Worm (Caenorhabditis elegans): ENCODE results near the gene C25F9.12.

Gene C25F9.12

DNA sequence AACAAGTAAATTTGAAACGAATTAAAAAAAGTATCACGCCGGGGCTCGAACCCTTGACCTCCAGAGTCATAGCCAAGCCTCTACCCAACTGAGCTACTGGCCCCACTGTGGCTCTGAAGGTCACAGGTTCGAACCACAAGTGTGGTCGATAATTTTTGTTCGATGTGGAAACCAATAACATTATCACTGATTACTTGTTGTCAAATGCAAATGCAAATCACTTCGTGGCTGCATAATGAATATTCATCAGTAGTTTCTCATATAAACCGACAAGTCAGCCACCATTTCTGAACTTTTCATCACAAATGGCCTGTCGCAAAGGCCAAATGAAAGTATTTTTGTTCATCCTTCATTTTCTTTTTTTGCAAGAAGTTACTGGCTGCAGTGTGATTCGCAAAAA, 8.0 kb downstream of the C25F9.12 start, which contains the start of gene C25F9.8:
Gene C25F9.8 (plus strand): TSS at position 301 of the 400 bp plus-strand sequence.
- TF ChIP-seq egl-27 (tag; optimal IDR thresholded peaks at IDR 0.05) (no peak), ztf-4 (tag; optimal IDR thresholded peaks at IDR 0.05) (no peak), unc-39 (tag; optimal IDR thresholded peaks at IDR 0.05) (no peak), elt-2 (tag; optimal IDR thresholded peaks at IDR 0.05) (no peak), jun-1 (tag; optimal IDR thresholded peaks at IDR 0.05) (no peak), mdl-1 (tag; optimal IDR thresholded peaks at IDR 0.05) (no peak), ceh-16 (tag; optimal IDR thresholded peaks at IDR 0.05) (no peak), egl-5 (tag; optimal IDR thresholded peaks at IDR 0.05) (no peak), R02D3.7 (tag; optimal IDR thresholded peaks at IDR 0.05) (no peak), nhr-11 (tag; optimal IDR thresholded peaks at IDR 0.05) (no peak), fos-1 (tag; optimal IDR thresholded peaks at IDR 0.05) (no peak), ceh-9 (tag; optimal IDR thresholded peaks at IDR 0.05) (no peak), snpc-4 (tag; optimal IDR thresholded peaks at IDR 0.05) (no peak), ztf-11 (tag; optimal IDR thresholded peaks at IDR 0.05) (no peak), unc-62 (GFP tag; optimal IDR thresholded peaks at IDR 0.05) (no peak)

DNA sequence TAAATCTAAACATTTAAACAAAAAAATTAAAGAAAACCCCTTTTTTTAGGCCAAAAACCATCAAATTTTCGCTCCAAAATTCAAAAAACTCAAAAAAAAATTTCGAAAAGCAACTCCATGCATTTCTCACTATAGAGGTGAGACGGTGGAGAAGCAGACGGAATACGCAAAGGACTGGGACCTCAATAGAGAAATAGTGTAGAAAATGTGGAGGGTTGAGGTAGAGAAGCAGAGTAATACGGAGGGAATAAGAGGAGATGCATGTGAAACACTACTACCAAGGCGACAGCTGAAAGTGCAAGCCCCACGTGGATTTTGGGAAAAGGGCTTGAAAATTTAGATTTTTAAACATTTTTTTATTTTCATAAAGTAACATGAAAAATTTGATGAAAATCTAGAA, 11.5 kb downstream of the C25F9.12 start:
- TF ChIP-seq nfya-1 (tag; optimal IDR thresholded peaks at IDR 0.05; ENCODE audit: insufficient read depth): peak; percentile 33
- TF ChIP-seq ceh-9 (tag; optimal IDR thresholded peaks at IDR 0.05): no peak
- TF ChIP-seq tbx-2 (tag; optimal IDR thresholded peaks at IDR 0.05): no peak
- peak; percentile 55 for TF ChIP-seq hmg-11 (tag; optimal IDR thresholded peaks at IDR 0.05)

DNA sequence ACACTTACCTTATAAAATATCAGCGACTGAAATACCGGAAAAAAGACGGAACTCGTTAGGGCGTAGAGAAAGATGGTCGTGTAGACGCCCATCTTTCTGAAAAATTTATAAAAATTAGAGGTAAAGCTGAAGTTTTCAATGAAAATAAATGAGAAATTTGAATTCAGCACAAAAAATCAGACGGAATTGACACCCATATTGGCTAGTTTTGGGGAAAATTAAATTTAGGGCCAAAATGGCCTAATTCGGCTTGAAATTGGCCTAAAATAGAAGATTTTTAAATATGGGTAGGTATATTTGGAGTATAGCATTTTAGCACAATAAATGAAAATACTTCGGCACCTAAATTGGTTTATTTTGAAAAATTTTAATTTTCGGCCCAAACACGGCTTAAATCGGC, 12.7 kb downstream of the C25F9.12 start, which contains the start of gene slcr-46.2:
Gene slcr-46.2 (minus strand): TSS at position 101 of the 400 bp plus-strand sequence.
- no peak for TF ChIP-seq lsy-12 (tag; optimal IDR thresholded peaks at IDR 0.05)
- no peak for TF ChIP-seq nhr-28 (tag; optimal IDR thresholded peaks at IDR 0.05)

DNA sequence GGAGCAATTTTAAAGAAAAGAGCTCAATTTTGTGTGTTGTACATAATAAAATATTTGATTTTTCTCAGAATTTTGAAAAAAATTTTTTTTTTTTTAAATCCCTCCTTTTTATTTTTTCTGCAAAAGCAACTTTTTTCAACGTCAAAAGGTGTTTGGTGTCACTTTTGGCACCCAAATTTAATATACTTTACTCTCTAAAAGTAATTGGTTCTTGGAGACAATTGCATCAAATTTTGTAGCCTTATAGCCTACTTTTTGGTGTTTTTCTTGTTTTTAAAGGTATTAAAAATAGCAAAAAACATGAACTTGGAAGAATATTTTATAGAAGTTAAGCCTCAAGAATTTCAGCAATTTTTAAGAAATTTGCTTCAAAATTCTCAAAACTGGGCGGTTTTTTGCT, 21.8 kb downstream of the C25F9.12 start, which contains the start of gene srw-84:
Gene srw-84 (plus strand): TSS at position 301 of the 400 bp plus-strand sequence.
- TF ChIP-seq eor-1 (tag; optimal IDR thresholded peaks at IDR 0.05) (no peak), nhr-11 (tag; optimal IDR thresholded peaks at IDR 0.05) (no peak), mdl-1 (tag; optimal IDR thresholded peaks at IDR 0.05) (no peak), ceh-28 (tag; optimal IDR thresholded peaks at IDR 0.05) (no peak), zag-1 (tag; optimal IDR thresholded peaks at IDR 0.05) (no peak), egl-27 (tag; optimal IDR thresholded peaks at IDR 0.05) (no peak), R02D3.7 (tag; optimal IDR thresholded peaks at IDR 0.05) (no peak), pha-4 (tag; optimal IDR thresholded peaks at IDR 0.05) (no peak), aly-2 (tag; optimal IDR thresholded peaks at IDR 0.05) (no peak), fos-1 (tag; optimal IDR thresholded peaks at IDR 0.05) (no peak), fkh-10 (GFP tag; optimal IDR thresholded peaks at IDR 0.05) (no peak)

DNA sequence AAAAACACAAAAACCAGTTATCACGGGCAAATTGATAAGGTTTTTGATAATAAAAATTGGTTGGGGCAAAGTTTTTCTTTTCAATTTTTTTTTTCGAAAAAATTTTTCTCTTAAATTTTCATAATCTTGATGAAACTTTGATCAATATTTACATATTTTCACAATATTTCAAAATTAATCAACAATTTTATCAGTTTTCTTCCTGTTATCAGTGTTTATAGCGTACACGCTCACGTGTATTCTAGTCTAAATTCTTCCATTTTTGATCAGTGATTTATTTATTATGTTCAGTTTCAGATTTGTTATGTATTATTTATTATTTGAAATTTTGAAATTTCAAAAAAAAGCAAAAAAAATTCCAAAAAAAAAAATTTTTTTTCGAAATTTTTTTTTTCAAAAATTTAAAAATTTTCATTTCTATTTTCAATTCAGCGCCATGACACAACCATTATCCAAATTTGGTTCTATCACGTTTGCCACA, 25.7 kb downstream of the C25F9.12 start, which contains the start of gene nceh-1:
Gene nceh-1 (plus strand): TSS at position 431 of the 481 bp plus-strand sequence.
- TF ChIP-seq pqm-1 (tag; optimal IDR thresholded peaks at IDR 0.05) (peak; percentile 21), hmg-11 (tag; optimal IDR thresholded peaks at IDR 0.05) (no peak), nhr-237 (tag; optimal IDR thresholded peaks at IDR 0.05) (no peak), ceh-82 (tag; optimal IDR thresholded peaks at IDR 0.05) (no peak), pha-4 (tag; optimal IDR thresholded peaks at IDR 0.05) (peak; percentile 85), elt-2 (tag; optimal IDR thresholded peaks at IDR 0.05) (peak; percentile 85), unc-39 (tag; optimal IDR thresholded peaks at IDR 0.05) (no peak)

DNA sequence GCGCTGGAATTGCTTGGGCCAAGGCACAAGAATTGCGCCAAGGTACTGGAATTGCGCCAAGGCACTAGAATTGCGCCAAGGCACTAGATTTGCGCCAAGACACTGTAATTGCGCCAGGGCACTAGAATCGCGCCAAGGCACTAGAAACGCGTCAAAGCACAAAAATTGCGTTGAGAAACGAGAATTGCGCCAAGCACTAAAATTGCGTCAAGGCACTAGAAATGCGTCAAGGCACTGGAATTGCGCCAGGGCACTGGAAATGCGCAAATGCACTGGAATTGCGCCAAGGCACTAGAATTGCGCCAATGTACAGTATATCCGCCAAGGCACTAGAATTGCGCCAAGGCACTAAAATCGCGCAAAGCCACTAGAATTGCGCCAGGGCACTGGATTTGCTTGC, 31.0 kb downstream of the C25F9.12 start:
- TF ChIP-seq fos-1 (tag; optimal IDR thresholded peaks at IDR 0.05) (no peak), elt-3 (tag; optimal IDR thresholded peaks at IDR 0.05) (no peak), ztf-4 (tag; optimal IDR thresholded peaks at IDR 0.05) (no peak), mdl-1 (tag; optimal IDR thresholded peaks at IDR 0.05) (no peak), elt-2 (tag; optimal IDR thresholded peaks at IDR 0.05) (no peak), elt-1 (tag; optimal IDR thresholded peaks at IDR 0.05) (no peak), fkh-2 (tag; optimal IDR thresholded peaks at IDR 0.05) (no peak), unc-62 (GFP tag; optimal IDR thresholded peaks at IDR 0.05) (no peak), aly-2 (tag; optimal IDR thresholded peaks at IDR 0.05) (no peak), lin-39 (tag; optimal IDR thresholded peaks at IDR 0.05) (no peak), nhr-12 (tag; optimal IDR thresholded peaks at IDR 0.05) (no peak), nhr-43 (tag; optimal IDR thresholded peaks at IDR 0.05; ENCODE audit: poor library complexity, severe bottlenecking) (no peak), unc-39 (tag; optimal IDR thresholded peaks at IDR 0.05) (no peak), nhr-28 (tag; optimal IDR thresholded peaks at IDR 0.05) (no peak)

Data from whole organism, L3 larva.